Fruit fly (Drosophila melanogaster): Measurements from ENCODE around the gene CG9953.

Gene CG9953

dm6 chr3L:6968961-6969814 lies at the start of gene CG9953, which contains the start of gene Mis12 (continued):
- TF ChIP-seq CG2129 (GFP tag; IDR thresholded peaks at IDR 0.05; ENCODE audit: partially characterized antibody) (no peak), crc (GFP tag; optimal IDR thresholded peaks at IDR 0.05) (no peak), cas (GFP tag; IDR thresholded peaks at IDR 0.05) (no peak), D19A (tag; optimal IDR thresholded peaks at IDR 0.05) (no peak), pum (GFP tag; optimal IDR thresholded peaks at IDR 0.05) (no peak), Tbp (GFP tag; optimal IDR thresholded peaks at IDR 0.05) (no peak), Atf6 (GFP tag; IDR thresholded peaks at IDR 0.05) (no peak), pho (GFP tag; optimal IDR thresholded peaks at IDR 0.05) (no peak), Bteb2 (GFP tag; optimal IDR thresholded peaks at IDR 0.05) (peak; percentile 10), CG13296 (GFP tag; optimal IDR thresholded peaks at IDR 0.05) (no peak), CG10209 (GFP tag; optimal IDR thresholded peaks at IDR 0.05) (peak; percentile 32), prd (optimal IDR thresholded peaks at IDR 0.05) (no peak), prd (GFP tag; IDR thresholded peaks at IDR 0.05) (peak; percentile 38; the same call in 2 of the 3 replicates), ERR (GFP tag; optimal IDR thresholded peaks at IDR 0.05) (no peak), inv (GFP tag; IDR thresholded peaks at IDR 0.05; ENCODE audit: partially characterized antibody) (no peak), tna (GFP tag; IDR thresholded peaks at IDR 0.05; ENCODE audit: partially characterized antibody) (no peak), CG7839 (tag; optimal IDR thresholded peaks at IDR 0.05) (peak; percentile 45), CG34376 (GFP tag; optimal IDR thresholded peaks at IDR 0.05) (no peak), CG15011 (GFP tag; optimal IDR thresholded peaks at IDR 0.05) (no peak), stc (GFP tag; IDR thresholded peaks at IDR 0.05) (no peak; the same call in 1 of the 2 replicates), eyg (GFP tag; optimal IDR thresholded peaks at IDR 0.05) (no peak), YL-1 (GFP tag; optimal IDR thresholded peaks at IDR 0.05) (no peak), emc (GFP tag; optimal IDR thresholded peaks at IDR 0.05) (no peak), zen2 (GFP tag; IDR thresholded peaks at IDR 0.05; ENCODE audit: partially characterized antibody) (no peak), MTF-1 (GFP tag; optimal IDR thresholded peaks at IDR 0.05; ENCODE audit: borderline replicate concordance) (no peak), CG18476 (GFP tag; optimal IDR thresholded peaks at IDR 0.05) (no peak), rib (GFP tag; IDR thresholded peaks at IDR 0.05) (0 out of 2 replicates have a peak, but pooled peaks have one; percentile 17), CG13775 (GFP tag; optimal IDR thresholded peaks at IDR 0.05) (peak; percentile 70), nerfin-1 (tag; optimal IDR thresholded peaks at IDR 0.05) (no peak), CG43689 (GFP tag; IDR thresholded peaks at IDR 0.05) (no peak), HmgZ (tag; optimal IDR thresholded peaks at IDR 0.05) (no peak), Sry-β (GFP tag; optimal IDR thresholded peaks at IDR 0.05) (peak; percentile 94), CG9215 (GFP tag; IDR thresholded peaks at IDR 0.05) (peak; percentile 32; the same call in 1 of the 2 replicates), sens-2 (GFP tag; IDR thresholded peaks at IDR 0.05) (no peak), CG10959 (GFP tag; IDR thresholded peaks at IDR 0.05) (no peak; the same call in 1 of the 2 replicates), dysf (GFP tag; IDR thresholded peaks at IDR 0.05) (peak; percentile 10; the same call in 2 of the 3 replicates), wdn (GFP tag; IDR thresholded peaks at IDR 0.05) (no peak), slp2 (GFP tag; optimal IDR thresholded peaks at IDR 0.05) (no peak), cato (GFP tag; optimal IDR thresholded peaks at IDR 0.05; ENCODE audit: borderline replicate concordance) (no peak), sr (GFP tag; IDR thresholded peaks at IDR 0.05) (no peak), Dip2 (GFP tag; IDR thresholded peaks at IDR 0.05) (no peak), scrt (GFP tag; optimal IDR thresholded peaks at IDR 0.05) (no peak), zfh2 (GFP tag; optimal IDR thresholded peaks at IDR 0.05) (peak; percentile 14), al (GFP tag; IDR thresholded peaks at IDR 0.05) (no peak), yki (optimal IDR thresholded peaks at IDR 0.05) (no peak), CG14710 (tag; optimal IDR thresholded peaks at IDR 0.05) (peak; percentile 56), CG10654 (GFP tag; optimal IDR thresholded peaks at IDR 0.05) (peak; percentile 12), CG8089 (GFP tag; optimal IDR thresholded peaks at IDR 0.05) (no peak), CG10565 (GFP tag; optimal IDR thresholded peaks at IDR 0.05) (no peak), CG11560 (tag; IDR thresholded peaks at IDR 0.05) (no peak)

All from whole organism, embryonic.